Worm (Caenorhabditis elegans): ENCODE data around the gene F36H5.18.

ce11 chrII:1806358-1806757 lies 46.7 kb downstream of the F36H5.18 start, which contains the start of gene C08F1.12:
- no peak for TF ChIP-seq mdl-1 (tag; optimal IDR thresholded peaks at IDR 0.05)
- TF ChIP-seq aly-2 (tag; optimal IDR thresholded peaks at IDR 0.05), result no peak
- TF ChIP-seq unc-62 (GFP tag; optimal IDR thresholded peaks at IDR 0.05), result no peak
- TF ChIP-seq pqm-1 (tag; optimal IDR thresholded peaks at IDR 0.05), result no peak
